Worm (Caenorhabditis elegans) whole organism, L4 larva: ENCODE results near the gene Y17G9B.4.

Experiments used
- F10B5.3 ChIP-seq: sonication (generic microtip); optimal IDR thresholded peaks from 2 replicates; lab custom pipeline; 2016; ENCODE audit warnings: mild to moderate bottlenecking, missing genetic modification characterization, missing compliant biosample characterization
- F26F4.8 ChIP-seq: fragments of 200-800 bp; sonication (Bioruptor generic); conservative IDR thresholded peaks from 2 replicates; pipeline ENCODE4 v1.3.6; 2022; ENCODE audit warnings: missing genetic modification characterization, missing compliant biosample characterization
- F37D6.2 ChIP-seq: sonication (generic microtip); optimal IDR thresholded peaks from 2 replicates; lab custom pipeline; 2016; ENCODE audit warnings: mild to moderate bottlenecking, missing genetic modification characterization, missing compliant biosample characterization
- F44E2.7 ChIP-seq: fragments of 200-800 bp; sonication (Bioruptor generic); IDR thresholded peaks from 2 replicates; pipeline ENCODE4 v2.1.2; 2022; ENCODE audit warnings: missing genetic modification characterization, missing compliant biosample characterization
- R02D3.7 ChIP-seq: fragments of 150-350 bp; sonication (generic microtip); optimal IDR thresholded peaks from 3 replicates; lab custom pipeline; 2014; ENCODE audit warnings: missing biosample characterization, missing genetic modification characterization
- T26A8.4 ChIP-seq: fragments of 200-800 bp; sonication (Bioruptor generic); IDR thresholded peaks from 2 replicates; pipeline ENCODE4 v1.3.6; 2022; ENCODE audit warnings: missing genetic modification characterization, missing compliant biosample characterization
- Y5F2A.4 ChIP-seq: fragments of 200-800 bp; sonication (Bioruptor generic); optimal IDR thresholded peaks from 2 replicates; lab custom pipeline; 2018; ENCODE audit warnings: mild to moderate bottlenecking, missing genetic modification characterization, missing compliant biosample characterization
- Y75B8A.6 ChIP-seq: fragments of 200-800 bp; sonication (Bioruptor generic); IDR thresholded peaks from 2 replicates; pipeline ENCODE4 v1.3.6; 2022; ENCODE audit warnings: missing genetic modification reagents, missing genetic modification characterization, missing compliant biosample characterization
- ZK337.2 ChIP-seq: fragments of 200-800 bp; sonication (Bioruptor generic); IDR thresholded peaks from 2 replicates; pipeline ENCODE4 v1.3.6; 2022; ENCODE audit warnings: missing genetic modification reagents, missing genetic modification characterization, missing compliant biosample characterization
- aly-2 ChIP-seq: sonication (generic microtip); optimal IDR thresholded peaks from 2 replicates; lab custom pipeline; 2018; ENCODE audit warnings: missing biosample characterization, missing genetic modification characterization
- ceh-20 ChIP-seq: fragments of 200-800 bp; sonication (Bioruptor generic); IDR thresholded peaks from 2 replicates; pipeline ENCODE4 v1.3.6; 2022; ENCODE audit warnings: missing genetic modification reagents, missing genetic modification characterization, missing compliant biosample characterization
- ceh-28 ChIP-seq: fragments of 150-350 bp; optimal IDR thresholded peaks from 2 replicates; lab custom pipeline; 2014; ENCODE audit warnings: missing biosample characterization, missing genetic modification reagents, missing genetic modification characterization
- ceh-44 ChIP-seq: fragments of 200-800 bp; sonication (Bioruptor generic); IDR thresholded peaks from 2 replicates; pipeline ENCODE4 v1.3.6; 2022; ENCODE audit warnings: missing genetic modification reagents, missing genetic modification characterization, missing compliant biosample characterization
- ces-1 ChIP-seq: fragments of 150-350 bp; sonication (generic microtip); optimal IDR thresholded peaks from 4 replicates; lab custom pipeline; 2014; ENCODE audit warnings: missing biosample characterization, missing genetic modification reagents, missing genetic modification characterization
- daf-8 ChIP-seq: fragments of 200-800 bp; sonication (Bioruptor generic); IDR thresholded peaks from 2 replicates; pipeline ENCODE4 v1.3.6; 2022; ENCODE audit warnings: missing genetic modification characterization, missing compliant biosample characterization
- dmd-6 ChIP-seq: fragments of 200-800 bp; sonication (Bioruptor generic); IDR thresholded peaks from 2 replicates; pipeline ENCODE4 v1.3.6; 2022; ENCODE audit warnings: missing genetic modification reagents, missing genetic modification characterization, missing compliant biosample characterization
- dmd-8 ChIP-seq: fragments of 200-800 bp; sonication (Bioruptor generic); IDR thresholded peaks from 2 replicates; pipeline ENCODE4 v1.3.6; 2022; ENCODE audit warnings: missing genetic modification characterization, missing compliant biosample characterization
- dmd-9 ChIP-seq: fragments of 200-800 bp; sonication (Bioruptor generic); IDR thresholded peaks from 2 replicates; pipeline ENCODE4 v1.3.6; 2022; ENCODE audit warnings: missing genetic modification reagents, missing genetic modification characterization, missing compliant biosample characterization
- hif-1 ChIP-seq, 2 experiments: sonication (generic microtip); optimal IDR thresholded peaks; 2 replicates each; lab custom pipeline; 2016 to 2017; ENCODE audit warnings: missing compliant biosample characterization in 2 of 2, missing genetic modification characterization in 2 of 2, missing genetic modification reagents in 2 of 2, missing genotype in 2 of 2, mild to moderate bottlenecking in 1 of 2
- lin-1 ChIP-seq: fragments of 200-800 bp; sonication (Bioruptor generic); IDR thresholded peaks from 2 replicates; pipeline ENCODE4 v1.3.6; 2022; ENCODE audit warnings: missing genetic modification reagents, missing genetic modification characterization, missing compliant biosample characterization
- lin-15B ChIP-seq: fragments of 150-350 bp; sonication (generic microtip); optimal IDR thresholded peaks from 3 replicates; lab custom pipeline; 2014; ENCODE audit warnings: missing biosample characterization, missing genetic modification characterization
- lin-29 ChIP-seq: fragments of 200-800 bp; sonication (Bioruptor generic); IDR thresholded peaks from 2 replicates; pipeline ENCODE4 v1.3.6; 2022; ENCODE audit warnings: missing genetic modification reagents, missing genetic modification characterization, missing compliant biosample characterization
- lin-38 ChIP-seq: fragments of 200-800 bp; sonication (Bioruptor generic); IDR thresholded peaks from 2 replicates; pipeline ENCODE4 v1.3.6; 2022; ENCODE audit warnings: missing genetic modification reagents, missing genetic modification characterization, missing compliant biosample characterization
- lsy-2 ChIP-seq, 2 experiments: fragments of 150-350 bp in 1 of 2; sonication (generic microtip) in 1 of 2; optimal IDR thresholded peaks; 2 replicates each; lab custom pipeline; 2014 to 2017; ENCODE audit warnings: missing biosample characterization in 2 of 2, missing genetic modification characterization in 2 of 2
- madf-5 ChIP-seq, 2 experiments: fragments of 200-800 bp; sonication (Bioruptor generic); IDR thresholded peaks; 2 replicates each; pipeline ENCODE4 v1.3.6; 2022; ENCODE audit warnings: missing compliant biosample characterization in 2 of 2, missing genetic modification characterization in 2 of 2
- mdl-1 ChIP-seq, 2 experiments: fragments of 150-350 bp in 1 of 2; sonication (generic microtip) in 1 of 2; optimal IDR thresholded peaks; 2 replicates each; lab custom pipeline; 2014 to 2017; ENCODE audit warnings: missing biosample characterization in 2 of 2, missing genetic modification characterization in 2 of 2
- mes-2 ChIP-seq: sonication (generic microtip); optimal IDR thresholded peaks from 2 replicates; lab custom pipeline; 2016; ENCODE audit warnings: missing genotype, mild to moderate bottlenecking, missing genetic modification characterization, missing compliant biosample characterization; ENCODE audit not compliant: poor library complexity, severe bottlenecking
- mxl-2 ChIP-seq: fragments of 200-800 bp; sonication (Bioruptor generic); conservative IDR thresholded peaks from 2 replicates; pipeline ENCODE4 v1.3.6; 2022; ENCODE audit warnings: missing genetic modification reagents, missing genetic modification characterization, missing compliant biosample characterization
- mxl-3 ChIP-seq: fragments of 200-800 bp; sonication (Bioruptor generic); optimal IDR thresholded peaks from 2 replicates; lab custom pipeline; 2018; ENCODE audit warnings: mild to moderate bottlenecking, missing genetic modification characterization, missing compliant biosample characterization
- nhr-10 ChIP-seq: fragments of 150-350 bp; optimal IDR thresholded peaks from 2 replicates; lab custom pipeline; 2014; ENCODE audit warnings: missing biosample characterization, missing genetic modification characterization
- nhr-25 ChIP-seq: sonication (generic microtip); optimal IDR thresholded peaks from 2 replicates; lab custom pipeline; 2017; ENCODE audit warnings: missing genetic modification characterization, mild to moderate bottlenecking, missing compliant biosample characterization, antibody characterized with exemption, moderate library complexity, borderline replicate concordance; ENCODE audit not compliant: insufficient read depth
- nhr-28 ChIP-seq: fragments of 150-350 bp; optimal IDR thresholded peaks from 2 replicates; lab custom pipeline; 2014; ENCODE audit warnings: missing biosample characterization, missing genetic modification characterization
- nhr-41 ChIP-seq: fragments of 200-800 bp; sonication (Bioruptor generic); IDR thresholded peaks from 2 replicates; pipeline ENCODE4 v1.3.6; 2022; ENCODE audit warnings: missing genetic modification reagents, missing genetic modification characterization, missing compliant biosample characterization
- nhr-48 ChIP-seq: sonication (generic microtip); optimal IDR thresholded peaks from 2 replicates; lab custom pipeline; 2016; ENCODE audit warnings: mild to moderate bottlenecking, missing genetic modification characterization, missing compliant biosample characterization
- nhr-6 ChIP-seq: fragments of 150-350 bp; optimal IDR thresholded peaks from 2 replicates; lab custom pipeline; 2014; ENCODE audit warnings: missing biosample characterization, missing genetic modification characterization
- nhr-77 ChIP-seq: fragments of 150-350 bp; optimal IDR thresholded peaks from 2 replicates; lab custom pipeline; 2014; ENCODE audit warnings: missing biosample characterization, missing genetic modification characterization
- saeg-2 ChIP-seq: fragments of 200-800 bp; sonication (Bioruptor generic); IDR thresholded peaks from 2 replicates; pipeline ENCODE4 v1.3.6; 2022; ENCODE audit warnings: missing genetic modification reagents, missing genetic modification characterization, missing compliant biosample characterization
- sdz-12 ChIP-seq: fragments of 200-800 bp; sonication (Bioruptor generic); optimal IDR thresholded peaks from 2 replicates; lab custom pipeline; 2018; ENCODE audit warnings: mild to moderate bottlenecking, missing genetic modification characterization, missing compliant biosample characterization
- set-16 ChIP-seq: fragments of 200-800 bp; sonication (Bioruptor generic); IDR thresholded peaks from 2 replicates; pipeline ENCODE4 v1.3.6; 2022; ENCODE audit warnings: missing genetic modification reagents, missing genetic modification characterization, missing compliant biosample characterization
- snpc-4 ChIP-seq: fragments of 150-350 bp; optimal IDR thresholded peaks from 2 replicates; lab custom pipeline; 2014; ENCODE audit warnings: missing biosample characterization, missing genetic modification characterization
- spr-1 ChIP-seq: sonication (generic microtip); optimal IDR thresholded peaks from 2 replicates; lab custom pipeline; 2016; ENCODE audit warnings: mild to moderate bottlenecking, missing genetic modification characterization, missing compliant biosample characterization
- tag-97 ChIP-seq: fragments of 200-800 bp; sonication (Bioruptor generic); IDR thresholded peaks from 2 replicates; pipeline ENCODE4 v1.3.6; 2022; ENCODE audit warnings: missing genetic modification characterization, missing compliant biosample characterization
- unc-130 ChIP-seq: sonication (generic microtip); optimal IDR thresholded peaks from 2 replicates; lab custom pipeline; 2016; ENCODE audit warnings: missing genetic modification reagents, missing genetic modification characterization, missing compliant biosample characterization
- unc-39 ChIP-seq: sonication (generic microtip); optimal IDR thresholded peaks from 2 replicates; lab custom pipeline; 2017; ENCODE audit warnings: missing biosample characterization, missing genetic modification characterization
- vab-7 ChIP-seq: fragments of 200-800 bp; sonication (Bioruptor generic); IDR thresholded peaks from 2 replicates; pipeline ENCODE4 v1.3.6; 2022; ENCODE audit warnings: missing genetic modification reagents, missing genetic modification characterization, missing compliant biosample characterization
- zag-1 ChIP-seq: fragments of 150-350 bp; optimal IDR thresholded peaks from 2 replicates; lab custom pipeline; 2014; ENCODE audit warnings: missing biosample characterization, missing genetic modification characterization
- zfp-2 ChIP-seq: sonication (generic microtip); optimal IDR thresholded peaks from 2 replicates; lab custom pipeline; 2016; ENCODE audit warnings: mild to moderate bottlenecking, missing genetic modification characterization, missing compliant biosample characterization
- ztf-7 ChIP-seq: fragments of 150-350 bp; optimal IDR thresholded peaks from 2 replicates; lab custom pipeline; 2014; ENCODE audit warnings: missing biosample characterization, missing genetic modification characterization

Gene Y17G9B.4

ce11 chrIV:4747553-4747952 is 4.4 kb upstream of the Y17G9B.4 start, which contains the start of gene tctn-1 (continued):
- TF ChIP-seq unc-130 (GFP tag; lab: Kevin White, UChicago) (no peak), F44E2.7 (GFP tag; lab: Robert Waterston, UW) (no peak), saeg-2 (GFP tag; lab: Robert Waterston, UW) (no peak), lin-38 (GFP tag; lab: Robert Waterston, UW) (peak; percentile 35; the same call in 1 of the 2 replicates), mxl-3 (GFP tag; lab: Kevin White, UChicago) (no peak), dmd-8 (GFP tag; lab: Robert Waterston, UW) (0 out of 2 replicates have a peak, but pooled peaks have one; percentile 15), hif-1 (tag; optimal IDR thresholded peaks at IDR 0.05; lab: Kevin White, UChicago) (no peak), ceh-28 (tag; lab: Kevin White, UChicago) (no peak), zfp-2 (tag; lab: Kevin White, UChicago) (no peak), snpc-4 (tag; lab: Kevin White, UChicago) (no peak), nhr-25 (no peak), nhr-48 (tag; lab: Kevin White, UChicago) (no peak), mes-2 (peak; percentile 9), nhr-28 (no peak), daf-8 (no peak), vab-7 (GFP tag; lab: Robert Waterston, UW) (no peak), tag-97 (GFP tag; lab: Robert Waterston, UW) (no peak), sdz-12 (GFP tag; lab: Kevin White, UChicago) (no peak), Y5F2A.4 (no peak), set-16 (GFP tag; lab: Robert Waterston, UW) (no peak), spr-1 (no peak), T26A8.4 (GFP tag; lab: Robert Waterston, UW) (no peak), lin-15B (tag; lab: Kevin White, UChicago) (no peak), ZK337.2 (GFP tag; lab: Robert Waterston, UW) (no peak), ceh-44 (GFP tag; lab: Robert Waterston, UW) (no peak), F37D6.2 (tag; lab: Kevin White, UChicago) (no peak), ztf-7 (no peak), ceh-20 (GFP tag; lab: Robert Waterston, UW) (no peak)

- TF ChIP-seq nhr-41 (GFP tag; lab: Robert Waterston, UW): no peak
- peak; percentile 73 for TF ChIP-seq T26A8.4 (GFP tag; lab: Robert Waterston, UW)
- peak; percentile 63 for TF ChIP-seq dmd-6 (GFP tag; lab: Robert Waterston, UW)
- TF ChIP-seq nhr-48 (tag; lab: Kevin White, UChicago): peak; percentile 57
- no peak for TF ChIP-seq ztf-7
- no peak for TF ChIP-seq mxl-2 (GFP tag; lab: Robert Waterston, UW)
- no peak for TF ChIP-seq zag-1 (tag; lab: Kevin White, UChicago)
- TF ChIP-seq nhr-77: peak; percentile 42
- no peak for TF ChIP-seq mdl-1 (tag; optimal IDR thresholded peaks at IDR 0.05; lab: Kevin White, UChicago)
- TF ChIP-seq nhr-6 (tag; lab: Kevin White, UChicago): peak; percentile 61
- TF ChIP-seq aly-2 (tag; lab: Kevin White, UChicago): no peak
- peak; percentile 63; the same call in 1 of the 2 replicates for TF ChIP-seq lin-1 (GFP tag; lab: Robert Waterston, UW)
- no peak for TF ChIP-seq dmd-9 (GFP tag; lab: Robert Waterston, UW)
- peak; percentile 37; the same call in 1 of the 2 replicates for TF ChIP-seq vab-7 (GFP tag; lab: Robert Waterston, UW)
- peak in 1 of 2 experiments; percentile 49; a peak in 1 of 4 replicates for TF ChIP-seq madf-5 (GFP tag; IDR thresholded peaks at IDR 0.05; lab: Robert Waterston, UW)
- TF ChIP-seq R02D3.7 (tag; lab: Kevin White, UChicago): no peak
- no peak for TF ChIP-seq ZK337.2 (GFP tag; lab: Robert Waterston, UW)
- TF ChIP-seq lsy-2 (tag; optimal IDR thresholded peaks at IDR 0.05; lab: Kevin White, UChicago): peak; percentile 79 to 90
- TF ChIP-seq lin-38 (GFP tag; lab: Robert Waterston, UW): peak; percentile 79
- peak; percentile 76 for TF ChIP-seq mes-2
- peak; percentile 76 for TF ChIP-seq nhr-10 (tag; lab: Kevin White, UChicago)
- peak; percentile 11 for TF ChIP-seq zfp-2 (tag; lab: Kevin White, UChicago)
- TF ChIP-seq F26F4.8: no peak
- TF ChIP-seq mxl-3 (GFP tag; lab: Kevin White, UChicago): peak; percentile 45
- TF ChIP-seq ces-1 (GFP tag; lab: Kevin White, UChicago): no peak
- no peak for TF ChIP-seq F10B5.3 (tag; lab: Kevin White, UChicago)
- no peak for TF ChIP-seq unc-39 (tag; lab: Kevin White, UChicago)
- 0 out of 2 replicates have a peak, but pooled peaks have one; percentile 22 for TF ChIP-seq Y75B8A.6 (GFP tag; lab: Robert Waterston, UW)
- no peak for TF ChIP-seq lin-29 (GFP tag; lab: Robert Waterston, UW)
These were observed 3.4 kb upstream of the Y17G9B.4 start, which contains the start of gene cyc-2.1 for ce11 chrIV:4748408-4749105. TSS of gene cyc-2.1 (minus strand) at chrIV:4749012.
